Fruit fly (Drosophila melanogaster): ENCODE results near the gene for.

Gene for

DNA sequence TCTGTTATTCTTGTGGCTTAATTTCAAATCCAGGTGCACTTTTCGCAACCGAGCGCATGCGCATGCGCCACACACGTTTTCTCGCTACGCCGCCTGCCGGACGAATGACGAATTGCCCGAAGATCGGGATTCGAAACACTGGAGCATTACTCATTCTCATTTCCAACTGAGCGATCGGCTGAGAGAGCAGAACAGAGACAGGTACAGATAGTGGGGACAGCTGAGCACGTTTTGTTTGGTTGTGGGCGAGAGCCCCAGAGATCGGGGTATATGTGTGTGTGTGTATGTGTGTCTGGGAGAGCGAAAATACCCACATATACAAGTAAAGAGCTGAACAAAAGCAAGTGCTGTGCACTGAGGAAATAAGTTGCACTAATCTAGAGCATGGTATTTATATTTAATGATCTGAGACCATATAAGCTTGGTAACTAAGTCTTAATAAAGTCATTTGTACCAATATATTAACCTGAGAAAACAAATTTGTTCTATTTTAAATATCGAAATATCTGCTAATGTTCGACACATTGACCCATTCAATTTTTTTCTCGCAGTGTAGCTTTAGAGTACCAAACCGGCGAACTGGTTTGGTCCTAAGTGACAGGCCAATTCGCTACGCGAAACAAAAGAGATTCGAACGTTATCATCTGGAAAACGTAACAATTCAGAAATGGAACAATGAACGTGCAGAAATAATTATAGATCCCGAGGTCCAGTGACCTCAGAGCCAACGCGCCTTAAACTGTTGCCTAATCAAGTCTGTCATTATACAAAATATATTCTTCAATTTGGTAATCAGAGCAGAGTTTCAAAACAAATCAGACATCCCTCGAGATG, 24.5 kb downstream of the for start (continued):
- TF ChIP-seq CG15601 (tag; optimal IDR thresholded peaks at IDR 0.05) (peak; percentile 89), sqz (GFP tag; optimal IDR thresholded peaks at IDR 0.05) (peak; percentile 97), CG5245 (GFP tag; optimal IDR thresholded peaks at IDR 0.05) (peak; percentile 75), Dad (GFP tag; optimal IDR thresholded peaks at IDR 0.05) (peak; percentile 91), vvl (GFP tag; IDR thresholded peaks at IDR 0.05) (peak; percentile 97), kni (GFP tag; optimal IDR thresholded peaks at IDR 0.05) (peak; percentile 97), HLH54F (GFP tag; optimal IDR thresholded peaks at IDR 0.05) (peak; percentile 92), CG6765 (GFP tag; optimal IDR thresholded peaks at IDR 0.05) (peak; percentile 98), dysf (GFP tag; IDR thresholded peaks at IDR 0.05) (peak; percentile 97), B-H1 (GFP tag; IDR thresholded peaks at IDR 0.05) (peak; percentile 97), gem (tag; optimal IDR thresholded peaks at IDR 0.05) (peak; percentile 97), CG3995 (GFP tag; optimal IDR thresholded peaks at IDR 0.05) (peak; percentile 83), gsb (GFP tag; IDR thresholded peaks at IDR 0.05) (peak; percentile 97), Aef1 (GFP tag; IDR thresholded peaks at IDR 0.05) (peak; percentile 93), CG6254 (GFP tag; optimal IDR thresholded peaks at IDR 0.05) (peak; percentile 97)

DNA sequence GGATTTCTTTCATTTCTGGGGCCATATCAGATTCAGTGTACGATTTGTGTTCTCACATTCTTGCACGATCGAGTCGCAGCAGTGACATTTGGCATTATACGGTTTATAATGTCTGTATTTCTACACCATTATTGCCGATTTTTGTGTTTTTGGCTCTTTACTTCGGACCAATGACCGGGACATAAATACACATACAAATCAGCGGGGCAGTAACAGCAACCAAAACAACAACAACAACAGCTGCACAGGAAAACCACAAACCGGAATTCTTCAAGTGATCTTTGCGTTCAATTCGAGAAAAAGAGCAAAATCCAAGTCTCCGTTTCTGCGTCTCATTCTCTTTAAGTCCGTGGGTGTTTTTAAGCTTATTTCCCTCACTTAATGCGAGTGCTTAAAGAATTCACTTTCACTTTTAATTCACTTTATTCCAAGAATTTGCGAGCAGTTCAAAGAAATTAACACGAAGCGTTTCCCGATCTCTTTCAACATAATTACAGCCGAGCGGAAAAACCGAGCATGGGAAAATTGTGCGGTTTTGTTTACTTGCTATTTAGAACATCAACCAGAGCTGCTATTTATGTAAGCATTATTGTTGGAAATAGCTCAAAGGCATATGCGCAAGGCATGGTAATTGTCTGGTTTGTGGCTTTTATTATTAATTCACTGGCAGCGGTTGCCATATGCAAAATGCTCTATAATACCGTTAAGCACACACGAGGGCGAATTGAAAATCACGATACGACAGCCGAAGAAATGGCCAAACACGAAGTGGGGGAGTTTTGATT, 25.3 kb downstream of the for start:
- peak; percentile 53 for TF ChIP-seq CG4360 (GFP tag; IDR thresholded peaks at IDR 0.05)
- TF ChIP-seq Pdp1 (GFP tag; optimal IDR thresholded peaks at IDR 0.05) = peak in 1 of 2 experiments; percentile 68
- peak; percentile 84 for TF ChIP-seq twi (tag; optimal IDR thresholded peaks at IDR 0.05)
- TF ChIP-seq Blimp-1 (GFP tag; optimal IDR thresholded peaks at IDR 0.05) = peak; percentile 54
- TF ChIP-seq CG3281 (GFP tag; optimal IDR thresholded peaks at IDR 0.05) = no peak

DNA sequence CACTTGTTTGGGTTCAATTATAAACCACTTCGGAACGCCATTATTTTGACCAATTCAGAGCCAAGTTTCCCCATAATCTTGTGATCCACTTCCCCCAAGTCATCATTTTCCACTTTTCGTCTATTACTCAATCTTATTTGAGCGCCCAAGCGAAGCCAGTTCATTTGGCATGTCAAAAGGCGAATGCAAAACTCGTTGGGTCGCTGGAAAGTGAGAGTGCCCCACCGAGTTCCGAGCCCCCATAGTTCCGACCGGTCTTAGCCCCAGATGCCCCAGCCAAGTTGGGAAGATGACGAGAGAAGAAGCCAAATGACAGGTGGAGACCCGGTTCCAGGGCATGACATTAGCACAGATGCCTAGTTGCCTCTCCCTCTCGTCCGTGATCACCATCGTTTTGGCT, 26.0 kb downstream of the for start:
- TF ChIP-seq H15 (GFP tag; IDR thresholded peaks at IDR 0.05) (no peak), pros (GFP tag; optimal IDR thresholded peaks at IDR 0.05) (peak; percentile 56), CG12942 (GFP tag; optimal IDR thresholded peaks at IDR 0.05) (no peak), gem (tag; optimal IDR thresholded peaks at IDR 0.05) (no peak), luna (GFP tag; optimal IDR thresholded peaks at IDR 0.05) (no peak), emc (GFP tag; optimal IDR thresholded peaks at IDR 0.05) (no peak), gro (GFP tag; optimal IDR thresholded peaks at IDR 0.05) (no peak), Lpt (GFP tag; optimal IDR thresholded peaks at IDR 0.05) (no peak), CG2712 (tag; optimal IDR thresholded peaks at IDR 0.05) (no peak), CG12769 (tag; optimal IDR thresholded peaks at IDR 0.05) (peak; percentile 36), schlank (tag; optimal IDR thresholded peaks at IDR 0.05) (no peak), CG14710 (tag; optimal IDR thresholded peaks at IDR 0.05) (no peak), Dbx (GFP tag; IDR thresholded peaks at IDR 0.05) (no peak), Scr (GFP tag; IDR thresholded peaks at IDR 0.05; ENCODE audit: partially characterized antibody) (no peak), Dek (tag; optimal IDR thresholded peaks at IDR 0.05) (no peak), CG13894 (tag; optimal IDR thresholded peaks at IDR 0.05) (peak; percentile 15), Med (GFP tag) (peak; percentile 66), HLH4C (GFP tag; IDR thresholded peaks at IDR 0.05; ENCODE audit: partially characterized antibody) (no peak), caup (GFP tag; optimal IDR thresholded peaks at IDR 0.05; ENCODE audit: severe bottlenecking) (no peak), mam (GFP tag; optimal IDR thresholded peaks at IDR 0.05) (no peak), Blimp-1 (GFP tag; optimal IDR thresholded peaks at IDR 0.05) (peak; percentile 95), CG18011 (GFP tag; optimal IDR thresholded peaks at IDR 0.05) (no peak), zen (tag; optimal IDR thresholded peaks at IDR 0.05) (no peak), CG2129 (GFP tag; IDR thresholded peaks at IDR 0.05; ENCODE audit: partially characterized antibody) (no peak), H2.0 (GFP tag; IDR thresholded peaks at IDR 0.05) (no peak), NfI (GFP tag; optimal IDR thresholded peaks at IDR 0.05) (no peak)
